Worm (Caenorhabditis elegans) whole organism, L1 larva: ENCODE measurements around the gene srh-216.

ENCODE experiments used
- aha-1 ChIP-seq: fragments of 150-350 bp; optimal IDR thresholded peaks from 2 replicates; lab custom pipeline; 2014; ENCODE audit warnings: missing biosample characterization, missing genetic modification characterization
- blmp-1 ChIP-seq: fragments of 150-350 bp; optimal IDR thresholded peaks from 2 replicates; lab custom pipeline; 2014; ENCODE audit warnings: missing biosample characterization, missing genetic modification characterization

- TF ChIP-seq blmp-1 (tag; lab: Kevin White, UChicago) (no peak), aha-1 (tag; lab: Kevin White, UChicago) (no peak)
These were observed 3.9 kb upstream of the srh-216 start for ce11 chrV:16831310-16831709.
